Worm (Caenorhabditis elegans): ENCODE measurements around the gene T24E12.13.

Gene T24E12.13

ce11 chrII:3773130-3773529 lies 14.1 kb upstream of the T24E12.13 start, which contains the start of gene T24E12.10:
TSS of gene T24E12.10 (minus strand) at chrII:3773230.
- TF ChIP-seq W03F9.2 (tag; optimal IDR thresholded peaks at IDR 0.05) (no peak), him-1 (tag; optimal IDR thresholded peaks at IDR 0.05) (no peak), dao-5 (tag; optimal IDR thresholded peaks at IDR 0.05) (no peak)

DNA sequence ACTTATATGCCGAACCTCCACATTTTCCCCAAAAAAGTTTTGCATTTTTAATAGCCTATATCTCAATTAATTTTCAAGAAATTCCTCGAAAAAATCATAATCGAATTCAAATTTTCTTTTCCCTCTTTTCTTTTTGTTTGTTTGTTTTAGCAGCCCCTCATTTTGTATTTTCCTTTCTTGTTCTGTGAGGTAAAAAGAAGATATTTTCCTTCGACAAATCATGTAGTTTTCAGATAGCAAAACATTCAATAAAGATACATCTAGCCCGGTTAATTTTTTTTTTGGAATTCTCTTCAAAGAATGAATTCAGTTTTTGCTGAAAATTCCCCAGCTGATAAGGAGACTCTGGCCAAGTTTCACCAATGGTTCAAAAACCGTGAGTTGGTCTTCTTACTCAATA lies 11.5 kb upstream of the T24E12.13 start, which contains the start of gene T24E12.3:
TSS of gene T24E12.3 (plus strand) at position 301 of the 400 bp plus-strand sequence.
- no peak for TF ChIP-seq dao-5 (tag; optimal IDR thresholded peaks at IDR 0.05)
- no peak for TF ChIP-seq him-1 (tag; optimal IDR thresholded peaks at IDR 0.05)
- no peak for TF ChIP-seq W03F9.2 (tag; optimal IDR thresholded peaks at IDR 0.05)

ce11 chrII:3777802-3778201 lies 9.4 kb upstream of the T24E12.13 start:
- no peak for TF ChIP-seq W03F9.2 (tag; optimal IDR thresholded peaks at IDR 0.05)
- no peak for TF ChIP-seq dao-5 (tag; optimal IDR thresholded peaks at IDR 0.05)
- no peak for TF ChIP-seq him-1 (tag; optimal IDR thresholded peaks at IDR 0.05)

- TF ChIP-seq dao-5 (tag; optimal IDR thresholded peaks at IDR 0.05), result no peak
- TF ChIP-seq him-1 (tag; optimal IDR thresholded peaks at IDR 0.05), result no peak
- no peak for TF ChIP-seq W03F9.2 (tag; optimal IDR thresholded peaks at IDR 0.05)
Observed at ce11 chrII:3779463-3779862, 7.8 kb upstream of the T24E12.13 start, which contains the start of gene T24E12.11. TSS of gene T24E12.11 (minus strand) at chrII:3779563.

DNA sequence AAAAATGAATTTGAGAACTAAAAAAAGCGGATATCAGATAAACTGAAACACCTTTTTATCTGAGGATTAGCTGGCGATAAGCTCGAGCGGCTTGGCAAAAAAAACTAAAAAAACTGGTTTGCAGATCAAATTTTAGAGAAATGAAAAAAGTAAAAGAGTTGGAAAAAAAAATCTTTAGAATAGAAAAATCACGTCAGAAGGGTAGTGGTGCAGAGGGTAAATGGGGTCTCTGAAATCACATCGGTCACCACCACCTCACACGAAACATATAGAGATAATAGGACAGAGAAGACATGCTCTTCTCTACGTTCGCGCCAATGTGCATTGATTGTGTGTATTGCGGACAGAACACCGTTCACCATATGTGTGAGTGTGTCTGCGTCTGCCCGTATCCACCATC lies 6.0 kb upstream of the T24E12.13 start:
- TF ChIP-seq W03F9.2 (tag; optimal IDR thresholded peaks at IDR 0.05) (no peak), dao-5 (tag; optimal IDR thresholded peaks at IDR 0.05) (no peak), him-1 (tag; optimal IDR thresholded peaks at IDR 0.05) (no peak)

- TF ChIP-seq dao-5 (tag; optimal IDR thresholded peaks at IDR 0.05) (no peak), him-1 (tag; optimal IDR thresholded peaks at IDR 0.05) (no peak), W03F9.2 (tag; optimal IDR thresholded peaks at IDR 0.05) (no peak)
Observed at ce11 chrII:3782309-3783000, 4.8 kb upstream of the T24E12.13 start, which contains the start of gene T24E12.2. TSS of gene T24E12.2 (plus strand) at chrII:3782950.

ce11 chrII:3785257-3785656 lies 2.0 kb upstream of the T24E12.13 start, which contains the start of gene T24E12.1:
TSS of gene T24E12.1 (plus strand) at chrII:3785557.
- TF ChIP-seq dao-5 (tag; optimal IDR thresholded peaks at IDR 0.05) (no peak), W03F9.2 (tag; optimal IDR thresholded peaks at IDR 0.05) (no peak), him-1 (tag; optimal IDR thresholded peaks at IDR 0.05) (no peak)

- TF ChIP-seq dao-5 (tag; optimal IDR thresholded peaks at IDR 0.05) (no peak), him-1 (tag; optimal IDR thresholded peaks at IDR 0.05) (no peak), W03F9.2 (tag; optimal IDR thresholded peaks at IDR 0.05) (no peak)
Observed at ce11 chrII:3785756-3786155, 1.5 kb upstream of the T24E12.13 start.

DNA sequence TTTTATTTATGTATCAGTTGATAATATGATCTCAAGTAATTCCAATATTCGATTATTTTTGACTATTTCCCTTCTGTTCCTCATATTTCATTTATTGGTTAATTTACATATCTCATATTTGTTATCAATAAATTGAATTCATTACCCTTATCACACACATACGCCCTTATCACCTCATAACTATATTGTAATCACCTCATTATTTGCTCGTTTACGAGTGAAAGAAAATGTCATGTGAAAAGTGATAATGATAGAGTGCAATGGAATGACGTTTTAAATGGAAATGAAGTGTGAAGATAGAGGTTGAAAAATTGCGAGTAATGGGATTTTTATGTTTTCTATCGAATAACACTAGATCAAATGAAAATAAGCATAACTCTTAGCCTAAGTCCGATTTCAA lies 713 bp upstream of the T24E12.13 start:
- TF ChIP-seq W03F9.2 (tag; optimal IDR thresholded peaks at IDR 0.05), result no peak
- TF ChIP-seq dao-5 (tag; optimal IDR thresholded peaks at IDR 0.05), result no peak
- TF ChIP-seq him-1 (tag; optimal IDR thresholded peaks at IDR 0.05), result no peak

- TF ChIP-seq him-1 (tag; optimal IDR thresholded peaks at IDR 0.05), result no peak
- TF ChIP-seq W03F9.2 (tag; optimal IDR thresholded peaks at IDR 0.05), result no peak
- TF ChIP-seq dao-5 (tag; optimal IDR thresholded peaks at IDR 0.05), result no peak
Observed at ce11 chrII:3788356-3788962, 1.2 kb downstream of the T24E12.13 start.

DNA sequence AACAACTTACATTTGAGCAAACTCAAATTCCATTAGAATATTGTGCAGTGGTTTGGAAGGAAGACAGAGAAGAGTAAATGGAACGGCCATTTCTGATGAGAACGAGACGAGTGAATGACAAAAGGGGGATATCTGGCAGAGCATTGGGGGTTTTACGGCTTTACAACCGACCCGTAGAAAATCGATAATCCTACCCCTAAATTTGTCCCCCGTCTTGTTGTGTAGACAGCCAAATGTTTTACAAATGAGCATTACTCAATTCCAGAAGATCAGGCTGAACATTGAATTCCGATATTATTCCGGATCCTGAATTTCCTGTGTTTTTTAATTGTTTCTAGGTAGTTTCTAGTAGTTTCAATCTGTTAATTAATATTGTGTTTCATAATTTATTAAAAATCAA lies 6.1 kb downstream of the T24E12.13 start, which contains the start of gene fbxb-99:
TSS of gene fbxb-99 (minus strand) at position 101 of the 400 bp plus-strand sequence.
- TF ChIP-seq him-1 (tag; optimal IDR thresholded peaks at IDR 0.05) (no peak), dao-5 (tag; optimal IDR thresholded peaks at IDR 0.05) (no peak), W03F9.2 (tag; optimal IDR thresholded peaks at IDR 0.05) (no peak)

DNA sequence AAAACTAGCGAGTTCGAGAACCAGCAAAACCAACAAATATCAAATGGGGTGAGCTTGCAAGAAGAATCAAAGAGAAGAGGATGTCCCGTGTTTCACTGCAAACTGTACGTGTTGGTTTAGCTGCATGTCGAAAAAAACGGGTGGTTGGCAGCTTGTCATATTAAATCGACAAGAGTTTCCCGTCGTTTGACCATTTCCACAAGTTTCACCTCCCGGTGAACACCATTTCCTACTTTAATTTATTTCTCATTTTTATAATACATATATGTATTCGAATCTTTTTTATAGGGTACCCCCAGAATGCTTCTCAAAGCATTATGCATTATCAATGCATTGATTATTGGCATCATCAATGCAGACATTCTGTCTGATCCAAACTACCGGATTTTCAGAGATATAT lies 8.1 kb downstream of the T24E12.13 start, which contains the start of gene Y8A9A.2:
TSS of gene Y8A9A.2 (plus strand) at position 301 of the 400 bp plus-strand sequence.
- TF ChIP-seq dao-5 (tag; optimal IDR thresholded peaks at IDR 0.05) (no peak), him-1 (tag; optimal IDR thresholded peaks at IDR 0.05) (no peak), W03F9.2 (tag; optimal IDR thresholded peaks at IDR 0.05) (no peak)

- TF ChIP-seq dao-5 (tag; optimal IDR thresholded peaks at IDR 0.05) (no peak), W03F9.2 (tag; optimal IDR thresholded peaks at IDR 0.05) (no peak), him-1 (tag; optimal IDR thresholded peaks at IDR 0.05) (no peak)
Observed at ce11 chrII:3803219-3803618, 16.0 kb downstream of the T24E12.13 start, which contains the start of gene ins-32. TSS of gene ins-32 (minus strand) at chrII:3803319.

- no peak for TF ChIP-seq W03F9.2 (tag; optimal IDR thresholded peaks at IDR 0.05)
- TF ChIP-seq him-1 (tag; optimal IDR thresholded peaks at IDR 0.05), result no peak
- no peak for TF ChIP-seq dao-5 (tag; optimal IDR thresholded peaks at IDR 0.05)
Observed at ce11 chrII:3805518-3805917, 18.3 kb downstream of the T24E12.13 start.
